Fruit fly (Drosophila melanogaster) whole organism, embryonic: Measurements from ENCODE around the gene Tom70.

Experiments used
- Abd-B ChIP-seq: fragments of 200-800 bp; sonication (Bioruptor generic); optimal IDR thresholded peaks from 2 replicates; lab custom pipeline; 2018; ENCODE audit warnings: missing biosample characterization, mild to moderate bottlenecking, missing genetic modification characterization, moderate library complexity
- Antp ChIP-seq: fragments of 200-800 bp; sonication (Bioruptor generic); optimal IDR thresholded peaks from 3 replicates; lab custom pipeline; 2016; ENCODE audit warnings: missing biosample characterization, missing genetic modification characterization
- C15 ChIP-seq: fragments of 200-800 bp; sonication (Bioruptor generic); IDR thresholded peaks from 3 replicates; pipeline ENCODE4 v1.3.6; 2022; ENCODE audit warnings: missing biosample characterization, missing genetic modification characterization
- CG10209 ChIP-seq: fragments of 200-800 bp; sonication (Bioruptor generic); optimal IDR thresholded peaks from 3 replicates; lab custom pipeline; 2017; ENCODE audit warnings: missing biosample characterization, mild to moderate bottlenecking, missing genetic modification characterization, missing genetic modification reagents
- CG10274 ChIP-seq: fragments of 200-800 bp; sonication (Bioruptor generic); optimal IDR thresholded peaks from 3 replicates; lab custom pipeline; 2017; ENCODE audit warnings: missing biosample characterization, mild to moderate bottlenecking, missing genetic modification characterization
- CG12744 ChIP-seq: fragments of 200-800 bp; sonication (Bioruptor generic); optimal IDR thresholded peaks from 2 replicates; lab custom pipeline; 2016; ENCODE audit warnings: missing biosample characterization, missing genetic modification characterization
- CG13424 ChIP-seq: fragments of 200-800 bp; sonication (Bioruptor generic); optimal IDR thresholded peaks from 2 replicates; lab custom pipeline; 2019; ENCODE audit warnings: missing biosample characterization, mild to moderate bottlenecking, missing genetic modification characterization, moderate library complexity
- CG13624 ChIP-seq: fragments of 200-800 bp; sonication (Bioruptor generic); optimal IDR thresholded peaks from 2 replicates; lab custom pipeline; 2016; ENCODE audit warnings: missing biosample characterization, missing genetic modification characterization
- CG14441 ChIP-seq: fragments of 200-800 bp; sonication (Bioruptor generic); IDR thresholded peaks from 2 replicates; pipeline ENCODE4 v1.3.6; 2022; ENCODE audit warnings: missing biosample characterization, missing genetic modification characterization
- CG1647 ChIP-seq: fragments of 200-800 bp; sonication (Bioruptor generic); optimal IDR thresholded peaks from 3 replicates; lab custom pipeline; 2016; ENCODE audit warnings: missing biosample characterization, missing genetic modification characterization
- CG16815 ChIP-seq: fragments of 200-800 bp; sonication (Bioruptor generic); optimal IDR thresholded peaks from 3 replicates; lab custom pipeline; 2017; ENCODE audit warnings: missing biosample characterization, mild to moderate bottlenecking, missing genetic modification characterization
- CG17802 ChIP-seq: fragments of 200-800 bp; sonication (Bioruptor generic); optimal IDR thresholded peaks from 2 replicates; lab custom pipeline; 2018; ENCODE audit warnings: missing biosample characterization, mild to moderate bottlenecking, missing genetic modification characterization, moderate library complexity
- CG18476 ChIP-seq: fragments of 200-800 bp; sonication (Bioruptor generic); optimal IDR thresholded peaks from 2 replicates; lab custom pipeline; 2016; ENCODE audit warnings: missing biosample characterization, mild to moderate bottlenecking, missing genetic modification characterization
- CG2712 ChIP-seq: fragments of 200-800 bp; optimal IDR thresholded peaks from 3 replicates; lab custom pipeline; 2019; ENCODE audit warnings: missing biosample characterization, mild to moderate bottlenecking, missing genetic modification characterization, moderate library complexity
- CG31388 ChIP-seq: fragments of 200-800 bp; sonication (Bioruptor generic); optimal IDR thresholded peaks from 2 replicates; lab custom pipeline; 2016; ENCODE audit warnings: missing biosample characterization, missing genetic modification characterization
- CG32532 ChIP-seq: fragments of 200-800 bp; sonication (Bioruptor generic); IDR thresholded peaks from 2 replicates; pipeline ENCODE4 v1.3.6; 2022; ENCODE audit warnings: missing biosample characterization, missing genetic modification characterization
- CG3726 ChIP-seq: fragments of 200-800 bp; sonication (Bioruptor generic); IDR thresholded peaks from 3 replicates; pipeline ENCODE4, ENCODE4 v1.3.6; 2022; ENCODE audit warnings: missing biosample characterization, missing genetic modification characterization
- CG6254 ChIP-seq: fragments of 200-800 bp; sonication (Bioruptor generic); optimal IDR thresholded peaks from 3 replicates; lab custom pipeline; 2017; ENCODE audit warnings: mild to moderate bottlenecking, missing biosample characterization, missing genetic modification reagents, missing genetic modification characterization
- CG6854 ChIP-seq: fragments of 200-800 bp; sonication (Bioruptor generic); optimal IDR thresholded peaks from 3 replicates; lab custom pipeline; 2017; ENCODE audit warnings: missing biosample characterization, mild to moderate bottlenecking, missing genetic modification characterization
- CG7372 ChIP-seq: fragments of 200-800 bp; sonication (Bioruptor generic); IDR thresholded peaks from 2 replicates; pipeline ENCODE4 v1.3.6; 2022; ENCODE audit warnings: missing biosample characterization, missing genetic modification characterization
- CG8359 ChIP-seq: fragments of 200-800 bp; sonication (Bioruptor generic); optimal IDR thresholded peaks from 2 replicates; lab custom pipeline; 2017; ENCODE audit warnings: missing biosample characterization, mild to moderate bottlenecking, missing genetic modification characterization, borderline replicate concordance
- CG9609 ChIP-seq: fragments of 200-800 bp; sonication (Bioruptor generic); optimal IDR thresholded peaks from 3 replicates; lab custom pipeline; 2016; ENCODE audit warnings: missing biosample characterization, missing genetic modification characterization
- Deaf1 ChIP-seq: fragments of 200-800 bp; optimal IDR thresholded peaks from 3 replicates; lab custom pipeline; 2019; ENCODE audit warnings: missing biosample characterization, mild to moderate bottlenecking, missing genetic modification characterization, moderate library complexity
- Ets97D ChIP-seq: fragments of 200-800 bp; sonication (Bioruptor generic); optimal IDR thresholded peaks from 3 replicates; lab custom pipeline; 2016; ENCODE audit warnings: missing biosample characterization, missing genetic modification characterization
- HLHmδ ChIP-seq: fragments of 200-800 bp; sonication (Bioruptor generic); optimal IDR thresholded peaks from 2 replicates; lab custom pipeline; 2018; ENCODE audit warnings: missing biosample characterization, mild to moderate bottlenecking, missing genetic modification characterization, moderate library complexity
- HmgZ ChIP-seq: fragments of 200-800 bp; sonication (Bioruptor generic); optimal IDR thresholded peaks from 2 replicates; lab custom pipeline; 2018; ENCODE audit warnings: missing biosample characterization, mild to moderate bottlenecking, missing genetic modification characterization
- Hr3 ChIP-seq: fragments of 200-800 bp; sonication (Bioruptor generic); optimal IDR thresholded peaks from 3 replicates; lab custom pipeline; 2016; ENCODE audit warnings: missing biosample characterization, missing genetic modification characterization
- MBD-R2 ChIP-seq: fragments of 200-800 bp; sonication (Bioruptor generic); IDR thresholded peaks from 2 replicates; pipeline ENCODE4 v1.3.6; 2022; ENCODE audit warnings: missing biosample characterization, missing genetic modification characterization
- NK7.1 ChIP-seq: fragments of 200-800 bp; sonication (Bioruptor generic); optimal IDR thresholded peaks from 3 replicates; lab custom pipeline; 2016; ENCODE audit warnings: missing biosample characterization, missing genetic modification characterization
- Neu2 ChIP-seq: fragments of 200-800 bp; sonication (Bioruptor generic); optimal IDR thresholded peaks from 3 replicates; lab custom pipeline; 2016; ENCODE audit warnings: missing biosample characterization, missing genetic modification characterization, borderline replicate concordance
- Oaz ChIP-seq: fragments of 200-800 bp; sonication (Bioruptor generic); IDR thresholded peaks from 2 replicates; pipeline ENCODE4 v1.3.6; 2022; ENCODE audit warnings: missing biosample characterization, missing genetic modification characterization
- Optix ChIP-seq: fragments of 200-800 bp; sonication (Bioruptor generic); IDR thresholded peaks from 3 replicates; pipeline ENCODE4 v1.3.6; 2022; ENCODE audit warnings: missing biosample characterization, missing genetic modification characterization
- Trl ChIP-seq, 3 experiments: fragments of >200 bp in 2 of 3; fragments of 200-800 bp in 1 of 3; sonication (Bioruptor generic) in 1 of 3; optimal IDR thresholded peaks; 2 replicates in 1 of 3; 3 replicates in 2 of 3; lab custom pipeline; 2016 to 2017; ENCODE audit warnings: missing biosample characterization in 1 of 3, missing genetic modification characterization in 1 of 3
- br ChIP-seq: fragments of >200 bp; optimal IDR thresholded peaks from 2 replicates; lab custom pipeline; 2017
- btn ChIP-seq: fragments of 200-800 bp; sonication (Bioruptor generic); optimal IDR thresholded peaks from 2 replicates; lab custom pipeline; 2016; ENCODE audit warnings: missing biosample characterization, missing genetic modification characterization
- dmrt11E ChIP-seq: fragments of 200-800 bp; sonication (Bioruptor generic); optimal IDR thresholded peaks from 3 replicates; lab custom pipeline; 2018; ENCODE audit warnings: missing biosample characterization, mild to moderate bottlenecking, missing genetic modification characterization, moderate library complexity
- en ChIP-seq: fragments of 200-800 bp; sonication (Bioruptor generic); optimal IDR thresholded peaks from 2 replicates; lab custom pipeline; 2016; ENCODE audit warnings: missing biosample characterization, missing genetic modification characterization
- esg ChIP-seq: fragments of 200-800 bp; sonication (Bioruptor generic); conservative IDR thresholded peaks from 2 replicates; pipeline ENCODE4 v1.3.6; 2022; ENCODE audit warnings: missing biosample characterization, missing genetic modification characterization
- exex ChIP-seq: fragments of 200-800 bp; sonication (Bioruptor generic); optimal IDR thresholded peaks from 4 replicates; lab custom pipeline; 2018; ENCODE audit warnings: missing biosample characterization, mild to moderate bottlenecking, missing genetic modification characterization, moderate library complexity
- grn ChIP-seq: fragments of 200-800 bp; sonication (Bioruptor generic); optimal IDR thresholded peaks from 3 replicates; lab custom pipeline; 2017; ENCODE audit warnings: missing biosample characterization, missing genetic modification characterization
- gt ChIP-seq: fragments of 200-800 bp; sonication (Bioruptor generic); IDR thresholded peaks from 2 replicates; pipeline ENCODE4 v1.3.6; 2022; ENCODE audit warnings: missing biosample characterization, missing genetic modification characterization
- jing ChIP-seq: fragments of 200-800 bp; sonication (Bioruptor generic); optimal IDR thresholded peaks from 2 replicates; lab custom pipeline; 2018; ENCODE audit warnings: missing biosample characterization, mild to moderate bottlenecking, missing genetic modification characterization
- ken ChIP-seq: fragments of 200-800 bp; sonication (Bioruptor generic); IDR thresholded peaks from 3 replicates; pipeline ENCODE4 v1.3.6; 2022; ENCODE audit warnings: missing biosample characterization, missing genetic modification characterization
- lmd ChIP-seq: fragments of 200-800 bp; sonication (Bioruptor generic); IDR thresholded peaks from 2 replicates; pipeline ENCODE4 v1.3.6; 2022; ENCODE audit warnings: missing biosample characterization, missing genetic modification characterization
- nmo ChIP-seq: fragments of 200-800 bp; sonication (Bioruptor generic); optimal IDR thresholded peaks from 2 replicates; lab custom pipeline; 2018; ENCODE audit warnings: missing biosample characterization, mild to moderate bottlenecking, missing genetic modification characterization, moderate library complexity
- phol ChIP-seq: fragments of 200-800 bp; sonication (Bioruptor generic); optimal IDR thresholded peaks from 3 replicates; lab custom pipeline; 2018; ENCODE audit warnings: missing biosample characterization, mild to moderate bottlenecking, missing genetic modification characterization, moderate library complexity
- pros ChIP-seq: fragments of 200-800 bp; sonication (Bioruptor generic); optimal IDR thresholded peaks from 3 replicates; lab custom pipeline; 2019; ENCODE audit warnings: missing biosample characterization, mild to moderate bottlenecking, missing genetic modification characterization, moderate library complexity
- schlank ChIP-seq: fragments of 200-800 bp; sonication (Bioruptor generic); optimal IDR thresholded peaks from 2 replicates; lab custom pipeline; 2018; ENCODE audit warnings: missing biosample characterization, mild to moderate bottlenecking, missing genetic modification characterization
- sd ChIP-seq: fragments of 200-800 bp; sonication (Bioruptor generic); optimal IDR thresholded peaks from 3 replicates; lab custom pipeline; 2018; ENCODE audit warnings: missing biosample characterization, mild to moderate bottlenecking, missing genetic modification characterization, moderate library complexity
- so ChIP-seq: fragments of 200-800 bp; sonication (Bioruptor generic); IDR thresholded peaks from 3 replicates; pipeline ENCODE4 v1.3.6; 2022; ENCODE audit warnings: missing biosample characterization, missing genetic modification characterization
- unc-4 ChIP-seq: fragments of 200-800 bp; sonication (Bioruptor generic); IDR thresholded peaks from 2 replicates; pipeline ENCODE4 v1.3.6; 2022; ENCODE audit warnings: missing biosample characterization, missing genetic modification characterization; ENCODE audit not compliant: partially characterized antibody

Tom70 gene

DNA sequence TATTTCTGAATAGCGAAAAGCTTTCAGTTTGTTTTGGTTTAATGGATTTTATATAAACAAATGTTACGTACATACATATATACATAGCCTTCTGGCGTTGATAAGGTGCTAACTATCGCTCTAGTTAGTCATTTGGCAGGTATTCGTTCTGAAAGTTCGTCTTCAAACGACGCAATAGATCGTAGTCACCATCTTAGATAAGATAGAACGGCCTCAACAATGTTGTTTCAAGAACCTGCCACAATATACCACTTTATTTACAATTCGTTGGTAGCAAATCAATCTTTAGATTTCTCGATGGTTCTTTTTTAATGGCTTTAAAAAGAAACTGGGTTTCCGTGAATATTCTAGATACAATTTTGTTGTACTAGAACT, 8.5 kb upstream of the Tom70 start (continued):
- TF ChIP-seq MBD-R2 (GFP tag; lab: Robert Waterston, UW) (no peak), CG6854 (peak; percentile 29), sd (peak; percentile 98), CG9609 (no peak), Optix (no peak), CG3726 (GFP tag; lab: Robert Waterston, UW) (no peak), Hr3 (no peak), Neu2 (GFP tag; lab: Kevin White, UChicago) (no peak), HLHmδ (GFP tag; lab: Kevin White, UChicago) (no peak), unc-4 (GFP tag; lab: Robert Waterston, UW) (no peak), gt (GFP tag; lab: Robert Waterston, UW) (no peak), CG7372 (GFP tag; lab: Robert Waterston, UW) (no peak), CG8359 (GFP tag; lab: Kevin White, UChicago) (no peak), grn (peak; percentile 98), CG1647 (GFP tag; lab: Kevin White, UChicago) (no peak), exex (tag; lab: Kevin White, UChicago) (peak; percentile 80), CG13424 (tag; lab: Kevin White, UChicago) (no peak), CG10274 (no peak), Oaz (GFP tag; lab: Robert Waterston, UW) (no peak), CG13624 (GFP tag; lab: Kevin White, UChicago) (peak; percentile 75), CG18476 (no peak), CG17802 (tag; lab: Kevin White, UChicago) (no peak), Trl (optimal IDR thresholded peaks at IDR 0.05; lab: Kevin White, UChicago) (no peak), Trl (GFP tag; optimal IDR thresholded peaks at IDR 0.05; lab: Kevin White, UChicago) (no peak), so (GFP tag; lab: Robert Waterston, UW) (no peak), Abd-B (no peak), CG12744 (GFP tag; lab: Kevin White, UChicago) (no peak), CG6254 (GFP tag; lab: Kevin White, UChicago) (no peak), br (lab: Kevin White, UChicago) (no peak), ken (no peak), C15 (GFP tag; lab: Robert Waterston, UW) (no peak), CG10209 (no peak), nmo (GFP tag; lab: Kevin White, UChicago) (no peak), schlank (no peak), HmgZ (tag; lab: Kevin White, UChicago) (no peak), CG2712 (tag; lab: Kevin White, UChicago) (no peak), en (GFP tag; lab: Kevin White, UChicago) (no peak), dmrt11E (tag; lab: Kevin White, UChicago) (no peak), CG16815 (GFP tag; lab: Kevin White, UChicago) (no peak)

DNA sequence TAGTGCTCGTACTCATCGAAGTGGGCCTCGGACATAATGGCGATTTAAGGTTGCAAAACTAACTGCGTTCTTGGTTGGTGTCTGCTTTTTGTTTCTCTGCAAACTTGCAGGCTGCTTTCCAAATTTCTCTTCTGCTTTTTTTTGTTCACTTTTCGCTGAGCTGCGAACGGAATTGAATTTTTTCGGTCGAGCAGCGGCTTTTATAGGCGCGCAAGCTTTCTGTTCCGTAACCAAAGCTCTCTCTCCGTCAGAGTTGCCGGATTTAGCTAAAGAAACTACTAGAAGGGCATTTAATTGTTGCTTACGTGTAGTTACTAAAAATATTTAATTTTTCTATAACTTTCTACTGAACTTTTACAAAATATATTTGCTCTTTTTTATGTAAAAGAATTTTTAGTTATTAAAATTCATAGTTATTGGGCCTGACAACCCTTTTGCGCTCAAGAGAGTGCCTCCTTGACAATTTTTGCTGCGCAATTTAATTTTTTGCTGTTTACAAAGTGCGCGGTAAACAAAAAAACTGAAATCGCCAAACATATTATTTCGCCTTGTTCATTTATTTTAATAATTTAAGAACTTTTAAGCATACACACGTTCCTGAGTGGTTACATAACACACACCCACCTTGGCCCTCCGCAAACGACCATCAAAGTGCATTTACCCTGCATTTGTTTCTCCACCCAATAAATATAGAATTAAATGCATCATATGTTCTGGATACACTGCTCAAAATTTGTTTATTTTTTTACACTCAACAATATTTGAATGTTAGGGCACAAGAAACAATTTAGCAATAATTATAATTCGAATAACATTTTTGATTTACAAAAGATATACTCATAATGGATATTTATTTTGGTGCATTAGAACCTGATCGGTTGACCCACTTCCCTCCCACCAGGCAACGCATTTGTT, 7.9 kb upstream of the Tom70 start, which contains the start of gene CG6770:
TSS of gene CG6770 (minus strand) at position 178 of the 915 bp plus-strand sequence.
- no peak for TF ChIP-seq CG10274
- TF ChIP-seq NK7.1 (GFP tag; lab: Kevin White, UChicago), result no peak
- peak; percentile 74 for TF ChIP-seq Oaz (GFP tag; lab: Robert Waterston, UW)
- peak; percentile 9 for TF ChIP-seq Ets97D (GFP tag; lab: Kevin White, UChicago)
- TF ChIP-seq CG31388, result peak; percentile 14
- peak; percentile 92 for TF ChIP-seq CG32532 (GFP tag; lab: Robert Waterston, UW)
- no peak for TF ChIP-seq pros
- TF ChIP-seq CG14441, result peak; percentile 80
- peak; percentile 33 for TF ChIP-seq Antp (GFP tag; lab: Kevin White, UChicago)
- no peak for TF ChIP-seq btn (GFP tag; lab: Kevin White, UChicago)
- peak; percentile 52 for TF ChIP-seq phol
- TF ChIP-seq esg, result peak; percentile 73
- TF ChIP-seq jing (GFP tag; lab: Kevin White, UChicago), result no peak
- peak; percentile 80 for TF ChIP-seq lmd (GFP tag; lab: Robert Waterston, UW)
- TF ChIP-seq Deaf1, result peak; percentile 63
